Worm (Caenorhabditis elegans): Measurements from ENCODE around the gene F55G11.10.

Gene F55G11.10

ce11 chrIV:12975981-12976380 lies 27.4 kb downstream of the F55G11.10 start, which contains the start of gene dod-17:
Gene dod-17, plus strand, starts transcription at chrIV:12976303.
- TF ChIP-seq cnd-1 (tag; optimal IDR thresholded peaks at IDR 0.05), result no peak

- TF ChIP-seq nhr-76 (tag; optimal IDR thresholded peaks at IDR 0.05), result no peak
- no peak for TF ChIP-seq mep-1 (tag; optimal IDR thresholded peaks at IDR 0.05)
- no peak for TF ChIP-seq drap-1 (GFP tag; optimal IDR thresholded peaks at IDR 0.05)
- no peak for TF ChIP-seq elt-3 (tag; optimal IDR thresholded peaks at IDR 0.05)
- TF ChIP-seq unc-39 (tag; optimal IDR thresholded peaks at IDR 0.05), result no peak
- TF ChIP-seq nhr-28 (tag; optimal IDR thresholded peaks at IDR 0.05), result no peak
- no peak for TF ChIP-seq nhr-237 (tag; optimal IDR thresholded peaks at IDR 0.05)
- TF ChIP-seq bed-3 (GFP tag; optimal IDR thresholded peaks at IDR 0.05), result no peak
- no peak for TF ChIP-seq ham-2 (GFP tag; optimal IDR thresholded peaks at IDR 0.05)
- TF ChIP-seq M03D4.4 (tag; optimal IDR thresholded peaks at IDR 0.05), result no peak
- TF ChIP-seq ceh-39 (tag; optimal IDR thresholded peaks at IDR 0.05), result no peak
- TF ChIP-seq ztf-11 (tag; optimal IDR thresholded peaks at IDR 0.05), result no peak
- no peak for TF ChIP-seq unc-62 (GFP tag; optimal IDR thresholded peaks at IDR 0.05)
Observed at ce11 chrIV:12977650-12978049, 29.1 kb downstream of the F55G11.10 start.

- no peak for TF ChIP-seq mls-2 (tag; optimal IDR thresholded peaks at IDR 0.05)
- no peak for TF ChIP-seq unc-39 (tag; optimal IDR thresholded peaks at IDR 0.05)
- TF ChIP-seq ceh-83 (GFP tag; optimal IDR thresholded peaks at IDR 0.05), result no peak
- no peak for TF ChIP-seq unc-62 (GFP tag; optimal IDR thresholded peaks at IDR 0.05)
- TF ChIP-seq zip-8 (tag; optimal IDR thresholded peaks at IDR 0.05), result no peak
- no peak for TF ChIP-seq drap-1 (GFP tag; optimal IDR thresholded peaks at IDR 0.05)
- no peak for TF ChIP-seq lsy-2 (tag; optimal IDR thresholded peaks at IDR 0.05)
Observed at ce11 chrIV:12978307-12979036, 29.9 kb downstream of the F55G11.10 start, which contains the start of gene K10D11.2. Gene K10D11.2, plus strand, starts transcription at chrIV:12978986.

ce11 chrIV:12985961-12986360 lies 37.4 kb downstream of the F55G11.10 start, which contains the start of gene K10D11.3:
Gene K10D11.3, minus strand, starts transcription at chrIV:12986134.
- TF ChIP-seq unc-120 (tag; optimal IDR thresholded peaks at IDR 0.05; ENCODE audit: poor library complexity, severe bottlenecking) (no peak), mab-5 (tag; optimal IDR thresholded peaks at IDR 0.05) (no peak), ceh-39 (tag; optimal IDR thresholded peaks at IDR 0.05) (no peak), drap-1 (GFP tag; optimal IDR thresholded peaks at IDR 0.05) (no peak), ceh-83 (GFP tag; optimal IDR thresholded peaks at IDR 0.05) (no peak), lsy-2 (tag; optimal IDR thresholded peaks at IDR 0.05) (no peak), pha-4 (tag; optimal IDR thresholded peaks at IDR 0.05) (no peak), nhr-2 (tag; optimal IDR thresholded peaks at IDR 0.05) (no peak), hlh-1 (tag; optimal IDR thresholded peaks at IDR 0.05) (no peak), tbx-8 (GFP tag; optimal IDR thresholded peaks at IDR 0.05) (no peak), ham-2 (GFP tag; optimal IDR thresholded peaks at IDR 0.05) (no peak), sptf-1 (tag; optimal IDR thresholded peaks at IDR 0.05) (no peak), elt-1 (tag; optimal IDR thresholded peaks at IDR 0.05; ENCODE audit: borderline replicate concordance, insufficient read depth) (no peak), nhr-28 (tag; optimal IDR thresholded peaks at IDR 0.05) (no peak), cnd-1 (tag; optimal IDR thresholded peaks at IDR 0.05) (no peak), M03D4.4 (tag; optimal IDR thresholded peaks at IDR 0.05) (no peak), unc-39 (tag; optimal IDR thresholded peaks at IDR 0.05) (no peak), flh-1 (GFP tag; optimal IDR thresholded peaks at IDR 0.05) (no peak), unc-62 (GFP tag; optimal IDR thresholded peaks at IDR 0.05) (no peak), elt-3 (tag; optimal IDR thresholded peaks at IDR 0.05) (no peak)

- no peak for TF ChIP-seq unc-120 (tag; optimal IDR thresholded peaks at IDR 0.05; ENCODE audit: poor library complexity, severe bottlenecking)
- TF ChIP-seq pha-4 (tag; optimal IDR thresholded peaks at IDR 0.05), result no peak
- no peak for TF ChIP-seq unc-39 (tag; optimal IDR thresholded peaks at IDR 0.05)
- TF ChIP-seq M03D4.4 (tag; optimal IDR thresholded peaks at IDR 0.05), result no peak
- no peak for TF ChIP-seq nhr-12 (tag; optimal IDR thresholded peaks at IDR 0.05)
- TF ChIP-seq zip-8 (tag; optimal IDR thresholded peaks at IDR 0.05), result no peak
- no peak for TF ChIP-seq hlh-1 (tag; optimal IDR thresholded peaks at IDR 0.05)
- no peak for TF ChIP-seq nhr-2 (tag; optimal IDR thresholded peaks at IDR 0.05)
- TF ChIP-seq ces-1 (GFP tag; optimal IDR thresholded peaks at IDR 0.05), result no peak
- no peak for TF ChIP-seq ceh-43 (GFP tag; optimal IDR thresholded peaks at IDR 0.05)
- no peak for TF ChIP-seq elt-1 (tag; optimal IDR thresholded peaks at IDR 0.05; ENCODE audit: borderline replicate concordance, insufficient read depth)
- TF ChIP-seq nhr-237 (tag; optimal IDR thresholded peaks at IDR 0.05), result no peak
- no peak for TF ChIP-seq snpc-4 (tag; optimal IDR thresholded peaks at IDR 0.05)
- TF ChIP-seq nhr-76 (tag; optimal IDR thresholded peaks at IDR 0.05), result no peak
- no peak for TF ChIP-seq lin-32 (GFP tag; optimal IDR thresholded peaks at IDR 0.05)
- no peak for TF ChIP-seq ceh-39 (tag; optimal IDR thresholded peaks at IDR 0.05)
- TF ChIP-seq mls-2 (tag; optimal IDR thresholded peaks at IDR 0.05), result no peak
- no peak for TF ChIP-seq cnd-1 (tag; optimal IDR thresholded peaks at IDR 0.05)
Observed at ce11 chrIV:12989355-12989754, 40.8 kb downstream of the F55G11.10 start, which contains the start of gene K10D11.6. Gene K10D11.6, minus strand, starts transcription at chrIV:12989455.

Measured in whole organism, mixed stage, embryonic.